Worm (Caenorhabditis elegans) whole organism, L4 larva: ENCODE results near the gene ced-13.
A peak's percentile ranks its signal among the peaks of the same experiment; 100 is the strongest.
"Not testable (repeated sequence)": the region's sequence is repeated elsewhere in the genome, so short reads cannot be mapped to it uniquely, and the experiment has no call there.

Experiments
- D1046.2 ChIP-seq: fragments of 200-800 bp; sonication (Bioruptor generic); IDR thresholded peaks from 2 replicates; pipeline ENCODE4 v1.3.6; 2022; ENCODE audit warnings: missing genetic modification characterization, missing compliant biosample characterization
- F37D6.2 ChIP-seq: sonication (generic microtip); optimal IDR thresholded peaks from 2 replicates; lab custom pipeline; 2016; ENCODE audit warnings: mild to moderate bottlenecking, missing genetic modification characterization, missing compliant biosample characterization
- F49E8.2 ChIP-seq: sonication (generic microtip); optimal IDR thresholded peaks from 2 replicates; lab custom pipeline; 2016; ENCODE audit warnings: missing compliant biosample characterization, mild to moderate bottlenecking, missing genetic modification characterization, borderline replicate concordance
- aly-2 ChIP-seq: sonication (generic microtip); optimal IDR thresholded peaks from 2 replicates; lab custom pipeline; 2018; ENCODE audit warnings: missing biosample characterization, missing genetic modification characterization
- ama-1 ChIP-seq: fragments of 150-350 bp; optimal IDR thresholded peaks from 2 replicates; lab custom pipeline; 2014; ENCODE audit warnings: inconsistent platforms, mixed read lengths
- ceh-28 ChIP-seq: fragments of 150-350 bp; optimal IDR thresholded peaks from 2 replicates; lab custom pipeline; 2014; ENCODE audit warnings: missing biosample characterization, missing genetic modification reagents, missing genetic modification characterization
- ces-1 ChIP-seq: fragments of 150-350 bp; sonication (generic microtip); optimal IDR thresholded peaks from 4 replicates; lab custom pipeline; 2014; ENCODE audit warnings: missing biosample characterization, missing genetic modification reagents, missing genetic modification characterization
- daf-16 ChIP-seq, 3 experiments: sonication (generic microtip); optimal IDR thresholded peaks; 2 replicates each; lab custom pipeline; 2016 to 2017; ENCODE audit warnings: missing genetic modification characterization in 3 of 3, missing genetic modification reagents in 3 of 3, mild to moderate bottlenecking in 2 of 3, missing compliant biosample characterization in 2 of 3, missing biosample characterization in 1 of 3, moderate library complexity in 1 of 3
- daf-8 ChIP-seq: fragments of 200-800 bp; sonication (Bioruptor generic); IDR thresholded peaks from 2 replicates; pipeline ENCODE4 v1.3.6; 2022; ENCODE audit warnings: missing genetic modification characterization, missing compliant biosample characterization
- dmd-6 ChIP-seq: fragments of 200-800 bp; sonication (Bioruptor generic); IDR thresholded peaks from 2 replicates; pipeline ENCODE4 v1.3.6; 2022; ENCODE audit warnings: missing genetic modification reagents, missing genetic modification characterization, missing compliant biosample characterization
- duxl-1 ChIP-seq: sonication (generic microtip); optimal IDR thresholded peaks from 2 replicates; lab custom pipeline; 2016; ENCODE audit warnings: mild to moderate bottlenecking, missing genetic modification characterization, moderate library complexity, missing compliant biosample characterization; ENCODE audit not compliant: poor library complexity
- dve-1 ChIP-seq: sonication (generic microtip); optimal IDR thresholded peaks from 2 replicates; lab custom pipeline; 2017; ENCODE audit warnings: antibody characterized with exemption, mild to moderate bottlenecking, missing genetic modification characterization, missing compliant biosample characterization; ENCODE audit not compliant: insufficient read depth
- egl-43 ChIP-seq: fragments of 200-800 bp; sonication (Bioruptor generic); IDR thresholded peaks from 2 replicates; pipeline ENCODE4 v1.3.6; 2022; ENCODE audit warnings: missing genetic modification reagents, missing genetic modification characterization, missing compliant biosample characterization
- fkh-10 ChIP-seq: fragments of 150-350 bp; optimal IDR thresholded peaks from 2 replicates; lab custom pipeline; 2014; ENCODE audit warnings: missing biosample characterization, missing genetic modification reagents, missing genetic modification characterization
- fos-1 ChIP-seq: fragments of 150-350 bp; optimal IDR thresholded peaks from 2 replicates; lab custom pipeline; 2014; ENCODE audit warnings: missing biosample characterization, missing genetic modification characterization
- hlh-30 ChIP-seq: sonication (generic microtip); optimal IDR thresholded peaks from 2 replicates; lab custom pipeline; 2017; ENCODE audit warnings: antibody characterized with exemption, mild to moderate bottlenecking, missing genetic modification characterization, missing compliant biosample characterization; ENCODE audit not compliant: insufficient read depth
- hmg-1.1 ChIP-seq: fragments of 200-800 bp; sonication (Bioruptor generic); IDR thresholded peaks from 2 replicates; pipeline ENCODE4 v1.3.6; 2022; ENCODE audit warnings: missing genetic modification reagents, missing genetic modification characterization, missing compliant biosample characterization
- jun-1 ChIP-seq: fragments of 150-350 bp; optimal IDR thresholded peaks from 2 replicates; lab custom pipeline; 2014; ENCODE audit warnings: missing biosample characterization, missing genetic modification reagents, missing genetic modification characterization
- lin-38 ChIP-seq: fragments of 200-800 bp; sonication (Bioruptor generic); IDR thresholded peaks from 2 replicates; pipeline ENCODE4 v1.3.6; 2022; ENCODE audit warnings: missing genetic modification reagents, missing genetic modification characterization, missing compliant biosample characterization
- lir-3 ChIP-seq: sonication (generic microtip); optimal IDR thresholded peaks from 2 replicates; lab custom pipeline; 2016; ENCODE audit warnings: mild to moderate bottlenecking, missing genetic modification characterization, missing compliant biosample characterization
- madf-5 ChIP-seq, 2 experiments: fragments of 200-800 bp; sonication (Bioruptor generic); IDR thresholded peaks; 2 replicates each; pipeline ENCODE4 v1.3.6; 2022; ENCODE audit warnings: missing compliant biosample characterization in 2 of 2, missing genetic modification characterization in 2 of 2
- mdt-29 ChIP-seq: fragments of 200-800 bp; sonication (Bioruptor generic); IDR thresholded peaks from 2 replicates; pipeline ENCODE4 v1.3.6; 2022; ENCODE audit warnings: missing genetic modification reagents, missing genetic modification characterization, missing compliant biosample characterization
- mes-2 ChIP-seq: sonication (generic microtip); optimal IDR thresholded peaks from 2 replicates; lab custom pipeline; 2016; ENCODE audit warnings: missing genotype, mild to moderate bottlenecking, missing genetic modification characterization, missing compliant biosample characterization; ENCODE audit not compliant: poor library complexity, severe bottlenecking
- nhr-11 ChIP-seq: fragments of 150-350 bp; optimal IDR thresholded peaks from 2 replicates; lab custom pipeline; 2014; ENCODE audit warnings: missing biosample characterization, missing genetic modification characterization
- nhr-111 ChIP-seq: fragments of 200-800 bp; sonication (Bioruptor generic); optimal IDR thresholded peaks from 2 replicates; lab custom pipeline; 2018; ENCODE audit warnings: mild to moderate bottlenecking, missing genetic modification characterization, missing compliant biosample characterization
- nhr-237 ChIP-seq: sonication (generic microtip); optimal IDR thresholded peaks from 2 replicates; lab custom pipeline; 2017; ENCODE audit warnings: missing biosample characterization, missing genetic modification characterization
- nhr-28 ChIP-seq: fragments of 150-350 bp; optimal IDR thresholded peaks from 2 replicates; lab custom pipeline; 2014; ENCODE audit warnings: missing biosample characterization, missing genetic modification characterization
- nhr-48 ChIP-seq: sonication (generic microtip); optimal IDR thresholded peaks from 2 replicates; lab custom pipeline; 2016; ENCODE audit warnings: mild to moderate bottlenecking, missing genetic modification characterization, missing compliant biosample characterization
- nhr-76 ChIP-seq: fragments of 150-350 bp; optimal IDR thresholded peaks from 2 replicates; lab custom pipeline; 2014; ENCODE audit warnings: missing biosample characterization, missing genetic modification characterization
- pqm-1 ChIP-seq: sonication (generic microtip); optimal IDR thresholded peaks from 2 replicates; lab custom pipeline; 2017; ENCODE audit warnings: missing biosample characterization, missing genetic modification characterization
- set-16 ChIP-seq: fragments of 200-800 bp; sonication (Bioruptor generic); IDR thresholded peaks from 2 replicates; pipeline ENCODE4 v1.3.6; 2022; ENCODE audit warnings: missing genetic modification reagents, missing genetic modification characterization, missing compliant biosample characterization
- skn-1 ChIP-seq: fragments of 150-350 bp; optimal IDR thresholded peaks from 2 replicates; lab custom pipeline; 2014; ENCODE audit warnings: missing biosample characterization, missing genetic modification characterization
- snpc-4 ChIP-seq: fragments of 150-350 bp; optimal IDR thresholded peaks from 2 replicates; lab custom pipeline; 2014; ENCODE audit warnings: missing biosample characterization, missing genetic modification characterization
- spr-1 ChIP-seq: sonication (generic microtip); optimal IDR thresholded peaks from 2 replicates; lab custom pipeline; 2016; ENCODE audit warnings: mild to moderate bottlenecking, missing genetic modification characterization, missing compliant biosample characterization
- tra-1 ChIP-seq: fragments of 200-800 bp; sonication (Bioruptor generic); IDR thresholded peaks from 2 replicates; pipeline ENCODE4 v1.3.6; 2022; ENCODE audit warnings: missing genetic modification reagents, missing genetic modification characterization, missing compliant biosample characterization
- unc-62 ChIP-seq, 3 experiments: fragments of 150-350 bp in 1 of 3; sonication (generic microtip); optimal IDR thresholded peaks in 2 of 3; peaks in 1 of 3; 1 replicate in 1 of 3; 2 replicates in 2 of 3; lab custom pipeline; 2014 to 2017; ENCODE audit warnings: missing biosample characterization in 3 of 3, missing genetic modification characterization in 3 of 3, missing genetic modification reagents in 3 of 3, missing genotype in 1 of 3
- vab-7 ChIP-seq: fragments of 200-800 bp; sonication (Bioruptor generic); IDR thresholded peaks from 2 replicates; pipeline ENCODE4 v1.3.6; 2022; ENCODE audit warnings: missing genetic modification reagents, missing genetic modification characterization, missing compliant biosample characterization
- zag-1 ChIP-seq: fragments of 150-350 bp; optimal IDR thresholded peaks from 2 replicates; lab custom pipeline; 2014; ENCODE audit warnings: missing biosample characterization, missing genetic modification characterization
- zfp-3 ChIP-seq: fragments of 200-800 bp; sonication (Bioruptor generic); conservative IDR thresholded peaks from 2 replicates; pipeline ENCODE4 v1.3.6; 2022; ENCODE audit warnings: missing genetic modification reagents, missing genetic modification characterization, missing compliant biosample characterization

ced-13 gene

ce11 chrX:8327800-8328199 is 28.3 kb upstream of the ced-13 start, which contains the start of gene F55E10.4:
TSS of gene F55E10.4 (minus strand) at chrX:8327900.
- no peak for TF ChIP-seq F49E8.2 (tag; lab: Kevin White, UChicago)
- TF ChIP-seq ces-1 (GFP tag; lab: Kevin White, UChicago), result no peak
- no peak for TF ChIP-seq set-16 (GFP tag; lab: Robert Waterston, UW)
- TF ChIP-seq hlh-30 (tag; lab: Kevin White, UChicago), result no peak
- no peak for TF ChIP-seq spr-1
- no peak for TF ChIP-seq D1046.2 (GFP tag; lab: Robert Waterston, UW)
- no peak for TF ChIP-seq snpc-4 (tag; lab: Kevin White, UChicago)
- TF ChIP-seq duxl-1 (tag; lab: Kevin White, UChicago), result no peak
- no peak for TF ChIP-seq madf-5 (GFP tag; IDR thresholded peaks at IDR 0.05; lab: Robert Waterston, UW)
- TF ChIP-seq zag-1 (tag; lab: Kevin White, UChicago), result no peak
- TF ChIP-seq skn-1 (tag; lab: Kevin White, UChicago), result no peak
- TF ChIP-seq fos-1 (tag; lab: Kevin White, UChicago), result no peak
- TF ChIP-seq fkh-10 (GFP tag; lab: Kevin White, UChicago), result no peak
- TF ChIP-seq aly-2 (tag; lab: Kevin White, UChicago), result no peak
- no peak for TF ChIP-seq mdt-29 (GFP tag; lab: Robert Waterston, UW)
- TF ChIP-seq mes-2 (tag; lab: Kevin White, UChicago), result no peak
- no peak for TF ChIP-seq ceh-28 (tag; lab: Kevin White, UChicago)
- no peak for TF ChIP-seq nhr-48 (tag; lab: Kevin White, UChicago)
- no peak for TF ChIP-seq nhr-237 (tag; lab: Kevin White, UChicago)

DNA sequence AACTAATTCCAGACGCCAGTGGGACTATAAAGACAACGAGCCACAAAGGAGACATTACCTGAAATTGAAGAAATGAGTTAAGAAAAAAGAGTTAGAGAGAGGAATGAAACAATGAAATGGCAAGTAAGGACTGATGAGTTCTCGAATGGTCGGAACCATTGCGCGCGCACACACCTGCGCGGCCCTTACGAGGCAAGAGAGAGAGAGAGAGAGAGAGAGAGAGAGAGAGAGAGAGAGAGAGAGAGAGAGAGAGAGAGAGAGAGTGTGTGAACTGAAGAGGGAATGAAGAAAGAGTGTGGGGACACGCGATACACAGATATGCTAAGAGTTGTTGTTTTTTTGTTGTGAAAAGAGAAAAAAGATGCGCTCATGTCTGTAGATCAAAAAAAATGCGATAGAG is 26.9 kb upstream of the ced-13 start, which contains the start of gene R09F10.8:
R09F10.8 (minus strand) TSS at position 58 of the 400 bp plus-strand sequence.
- no peak for TF ChIP-seq daf-8 (GFP tag; lab: Robert Waterston, UW)
- TF ChIP-seq lin-38 (GFP tag; lab: Robert Waterston, UW), result no peak
- peak in 1 of 2 experiments; percentile 91 for TF ChIP-seq unc-62 (GFP tag; optimal IDR thresholded peaks at IDR 0.05 in 1 of 2; lab: Kevin White, UChicago)
- no peak for TF ChIP-seq unc-62 (tag; optimal IDR thresholded peaks at IDR 0.05; lab: Kevin White, UChicago)

DNA sequence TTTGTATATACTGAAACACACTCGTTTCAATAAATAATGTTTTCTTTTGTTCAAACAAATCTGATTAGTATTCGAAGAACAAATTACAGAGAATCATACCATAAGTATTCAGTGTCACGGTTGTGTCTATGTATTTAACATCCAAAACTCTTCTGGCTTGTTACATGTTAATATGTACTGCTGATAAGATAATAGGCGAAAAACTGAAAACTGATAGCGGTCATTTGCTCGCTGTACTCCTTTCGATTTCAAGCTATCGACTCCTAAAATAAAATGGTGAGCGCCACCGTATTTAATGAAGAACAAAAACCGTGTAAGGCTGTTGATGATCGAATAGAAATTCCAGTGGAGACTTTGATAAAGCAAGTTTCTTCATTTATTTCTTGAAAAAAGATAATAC is 23.9 kb upstream of the ced-13 start, which contains the start of gene R09F10.1:
R09F10.1 (plus strand) TSS at position 222 of the 400 bp plus-strand sequence.
- peak; percentile 56 for TF ChIP-seq nhr-28 (tag; lab: Kevin White, UChicago)
- peak; percentile 64 for TF ChIP-seq pqm-1 (tag; lab: Kevin White, UChicago)
- peak; percentile 12 for TF ChIP-seq dve-1 (tag; lab: Kevin White, UChicago)
- TF ChIP-seq daf-16 (GFP tag; optimal IDR thresholded peaks at IDR 0.05; lab: Kevin White, UChicago), result no peak
- TF ChIP-seq daf-16 (tag; optimal IDR thresholded peaks at IDR 0.05; lab: Kevin White, UChicago), result peak; percentile 60
- TF ChIP-seq F37D6.2 (tag; lab: Kevin White, UChicago), result no peak
- TF ChIP-seq dmd-6 (GFP tag; lab: Robert Waterston, UW), result 0 out of 2 replicates have a peak, but pooled peaks have one; percentile 45
- TF ChIP-seq, all 104 proteins: peak for 5

- TF ChIP-seq ces-1 (GFP tag; lab: Kevin White, UChicago); egl-43 (GFP tag; lab: Robert Waterston, UW); nhr-111: not testable (repeated sequence)
Measured at ce11 chrX:8321811-8322210, 22.4 kb upstream of the ced-13 start, which contains the start of gene abu-9. TSS of gene abu-9 (plus strand) at chrX:8322111.

- no peak for TF ChIP-seq ama-1
- no peak for TF ChIP-seq lir-3 (tag; lab: Kevin White, UChicago)
- TF ChIP-seq nhr-76 (tag; lab: Kevin White, UChicago), result no peak
- TF ChIP-seq nhr-11, result no peak
- TF ChIP-seq hmg-1.1 (GFP tag; lab: Robert Waterston, UW), result no peak
- no peak for TF ChIP-seq jun-1 (tag; lab: Kevin White, UChicago)
- TF ChIP-seq zfp-3 (GFP tag; lab: Robert Waterston, UW), result no peak
- no peak for TF ChIP-seq vab-7 (GFP tag; lab: Robert Waterston, UW)
- TF ChIP-seq fos-1 (tag; lab: Kevin White, UChicago), result no peak
- no peak for TF ChIP-seq tra-1 (GFP tag; lab: Robert Waterston, UW)
Measured at ce11 chrX:8320889-8321288, 21.4 kb upstream of the ced-13 start, which contains the start of gene pqn-57. TSS of gene pqn-57 (minus strand) at chrX:8320989.
